Worm (Caenorhabditis elegans): ENCODE data around the gene F42G4.7.

- TF ChIP-seq him-1 (tag; optimal IDR thresholded peaks at IDR 0.05) (no peak), W03F9.2 (tag; optimal IDR thresholded peaks at IDR 0.05) (no peak)
Observed at ce11 chrII:13000753-13001152, 46.3 kb downstream of the F42G4.7 start, which contains the start of gene Y38F1A.8.

All from whole organism, L4/young adult.